Comparison of ENCODE assay signal across 1 fruit fly cellular context in genomic region chr3R:8362259-8362876, dm6.
A peak's percentile ranks its signal among the peaks of the same experiment; 100 is the strongest.
TF ChIP-seq lines count a peak whose summit lies in the region.

Gene Veneno (minus strand): TSS chr3R:8362554.
Gene CG7963 (plus strand): TSS chr3R:8362826.

TF ChIP-seq in whole organism, embryonic, 481 proteins besides CTCF, POLR2A, EP300 and RAD21 (continued from another document):
- TF ChIP-seq unpg (GFP tag; optimal IDR thresholded peaks at IDR 0.05; lab: Kevin White, UChicago) = no peak
- peak; percentile 6 for TF ChIP-seq gcm (GFP tag; optimal IDR thresholded peaks at IDR 0.05; lab: Kevin White, UChicago)
- TF ChIP-seq Side (GFP tag; optimal IDR thresholded peaks at IDR 0.05; lab: Kevin White, UChicago) = no peak
- no peak for TF ChIP-seq fd96Cb (tag; optimal IDR thresholded peaks at IDR 0.05; lab: Kevin White, UChicago)
